Fruit fly (Drosophila melanogaster) whole organism, adult: ENCODE measurements around the gene Ids.
A peak's percentile ranks its signal among the peaks of the same experiment; 100 is the strongest.

Experiments
- CG11617 ChIP-seq: fragments of 200-800 bp; sonication (Bioruptor generic); optimal IDR thresholded peaks from 2 replicates; lab custom pipeline; 2017; ENCODE audit warnings: mild to moderate bottlenecking, missing biosample characterization, missing genetic modification reagents, missing genetic modification characterization
- CG12768 ChIP-seq: fragments of 200-800 bp; sonication (Bioruptor generic); optimal IDR thresholded peaks from 2 replicates; lab custom pipeline; 2017; ENCODE audit warnings: missing biosample characterization, missing genetic modification characterization, mild to moderate bottlenecking, moderate library complexity, missing genetic modification reagents
- CG14711 ChIP-seq: fragments of 200-800 bp; sonication (Bioruptor generic); optimal IDR thresholded peaks from 2 replicates; lab custom pipeline; 2018; ENCODE audit warnings: missing biosample characterization, mild to moderate bottlenecking, missing genetic modification characterization, moderate library complexity
- CG1620 ChIP-seq: fragments of 200-800 bp; sonication (Bioruptor generic); optimal IDR thresholded peaks from 2 replicates; lab custom pipeline; 2016; ENCODE audit warnings: missing biosample characterization, missing genetic modification characterization
- CG33017 ChIP-seq: fragments of 200-800 bp; sonication (Bioruptor generic); optimal IDR thresholded peaks from 2 replicates; lab custom pipeline; 2018; ENCODE audit warnings: missing biosample characterization, mild to moderate bottlenecking, missing genetic modification characterization, moderate library complexity
- CG5204 ChIP-seq: fragments of 200-800 bp; sonication (Bioruptor generic); optimal IDR thresholded peaks from 2 replicates; lab custom pipeline; 2016; ENCODE audit warnings: missing biosample characterization, missing genetic modification characterization
- CG7045 ChIP-seq: fragments of 200-800 bp; sonication (Bioruptor generic); optimal IDR thresholded peaks from 2 replicates; lab custom pipeline; 2017; ENCODE audit warnings: missing biosample characterization, mild to moderate bottlenecking, missing genetic modification characterization
- CG7101 ChIP-seq: fragments of 200-800 bp; sonication (Bioruptor generic); optimal IDR thresholded peaks from 2 replicates; lab custom pipeline; 2018; ENCODE audit warnings: missing biosample characterization, mild to moderate bottlenecking, missing genetic modification characterization, moderate library complexity
- Clk ChIP-seq: fragments of 200-800 bp; sonication (Bioruptor generic); optimal IDR thresholded peaks from 2 replicates; lab custom pipeline; 2017; ENCODE audit warnings: missing biosample characterization, missing genetic modification characterization
- Crg-1 ChIP-seq: fragments of 200-800 bp; sonication (Bioruptor generic); optimal IDR thresholded peaks from 2 replicates; lab custom pipeline; 2016; ENCODE audit warnings: missing biosample characterization, missing genetic modification characterization
- Hr96 ChIP-seq: fragments of 200-800 bp; sonication (Bioruptor generic); optimal IDR thresholded peaks from 2 replicates; lab custom pipeline; 2016; ENCODE audit warnings: missing biosample characterization, missing genetic modification characterization
- Mnt ChIP-seq: fragments of 200-800 bp; sonication (Bioruptor generic); optimal IDR thresholded peaks from 2 replicates; lab custom pipeline; 2016; ENCODE audit warnings: missing biosample characterization, mild to moderate bottlenecking, missing genetic modification characterization
- bab1 ChIP-seq: fragments of 200-800 bp; sonication (Bioruptor generic); optimal IDR thresholded peaks from 3 replicates; lab custom pipeline; 2019; ENCODE audit warnings: missing biosample characterization, mild to moderate bottlenecking, missing genetic modification characterization, moderate library complexity
- cic ChIP-seq: fragments of 200-800 bp; sonication (Bioruptor generic); optimal IDR thresholded peaks from 2 replicates; lab custom pipeline; 2017; ENCODE audit warnings: missing biosample characterization, mild to moderate bottlenecking, missing genetic modification characterization, moderate library complexity
- cnc ChIP-seq, 2 experiments: fragments of >200 bp; optimal IDR thresholded peaks; 2 replicates each; lab custom pipeline; 2017
- kay ChIP-seq: fragments of 200-800 bp; sonication (Bioruptor generic); peaks from one replicate; lab custom pipeline; 2016; ENCODE audit warnings: missing biosample characterization, missing genetic modification characterization, borderline replicate concordance
- ovo ChIP-seq: fragments of 200-800 bp; sonication (Bioruptor generic); optimal IDR thresholded peaks from 2 replicates; lab custom pipeline; 2016; ENCODE audit warnings: missing biosample characterization, missing genetic modification characterization
- pad ChIP-seq: fragments of 200-800 bp; sonication (Bioruptor generic); optimal IDR thresholded peaks from 3 replicates; lab custom pipeline; 2017; ENCODE audit warnings: missing biosample characterization, missing genetic modification characterization, mild to moderate bottlenecking, moderate library complexity, missing genetic modification reagents
- tj ChIP-seq: fragments of 200-800 bp; sonication (Bioruptor generic); optimal IDR thresholded peaks from 3 replicates; lab custom pipeline; 2017; ENCODE audit warnings: missing biosample characterization, mild to moderate bottlenecking, missing genetic modification characterization, moderate library complexity
- toe ChIP-seq: fragments of 200-800 bp; sonication (Bioruptor generic); optimal IDR thresholded peaks from 2 replicates; lab custom pipeline; 2016; ENCODE audit warnings: missing biosample characterization, missing genetic modification characterization

Ids gene

DNA sequence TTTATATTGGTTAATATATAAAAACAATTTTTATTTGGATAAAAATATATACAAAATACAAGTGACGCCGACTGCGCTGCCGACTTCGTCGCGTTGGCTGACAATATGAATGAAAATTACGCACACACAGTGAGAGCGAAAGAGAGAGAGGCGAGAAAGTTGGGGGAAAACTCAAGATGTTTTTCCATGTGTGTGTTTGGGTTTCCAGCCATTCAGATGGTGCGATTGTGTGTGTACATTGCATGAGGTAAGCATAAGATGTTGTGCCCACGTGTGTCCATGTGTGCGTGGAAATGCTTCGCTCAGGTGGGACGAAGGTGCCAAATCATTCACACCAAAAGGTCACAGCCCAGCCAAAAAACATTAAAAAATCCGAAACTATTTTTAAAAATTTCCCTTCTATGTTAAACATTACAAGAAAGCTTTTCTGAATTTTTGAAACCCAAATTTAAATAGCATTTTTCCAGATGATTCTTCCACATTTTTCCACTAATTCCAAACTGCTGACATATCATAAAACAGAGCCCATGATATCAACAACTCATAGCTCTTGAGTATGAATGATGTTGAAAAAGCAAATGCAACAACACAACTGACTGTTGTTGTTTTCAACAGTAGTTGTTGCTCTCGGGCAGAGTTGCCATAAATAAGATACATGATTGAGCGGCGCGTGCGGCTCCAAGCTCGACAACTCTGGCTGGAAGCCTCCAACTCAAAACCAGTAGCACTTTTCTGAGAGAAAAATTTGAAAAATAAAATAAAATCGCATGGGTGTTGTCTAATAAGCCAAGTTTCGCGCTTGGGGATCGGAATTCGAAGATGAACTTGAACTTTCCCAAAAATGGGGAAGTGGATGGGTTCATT, 41.5 kb downstream of the Ids start:
- TF ChIP-seq CG14711 (tag; lab: Kevin White, UChicago) (peak; percentile 91), CG1620 (no peak), kay (peak; percentile 35)

DNA sequence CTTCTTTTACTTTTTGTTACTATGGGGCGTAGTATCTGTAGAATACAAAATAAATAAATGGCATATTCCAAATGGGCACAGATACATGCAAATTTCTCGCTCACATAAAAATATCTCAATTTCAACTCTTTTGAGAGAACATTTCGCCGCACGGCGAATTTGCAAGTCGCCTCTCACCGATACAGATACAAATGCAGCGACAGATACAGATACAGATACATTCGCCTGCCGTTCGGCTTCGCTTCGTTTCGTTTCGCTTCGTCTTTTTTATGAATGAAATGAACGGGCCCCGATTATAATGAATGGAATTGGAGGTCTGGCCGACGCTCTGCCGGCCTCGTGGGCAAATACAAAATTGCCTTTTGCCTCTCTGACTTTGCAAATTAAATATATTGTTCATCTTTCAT, 42.2 kb downstream of the Ids start:
- TF ChIP-seq Hr96 (no peak), tj (peak; percentile 71), CG7045 (GFP tag; lab: Kevin White, UChicago) (no peak), CG7101 (tag; lab: Kevin White, UChicago) (no peak), Mnt (GFP tag; lab: Kevin White, UChicago) (peak; percentile 24), Clk (GFP tag; lab: Kevin White, UChicago) (no peak), Crg-1 (GFP tag; lab: Kevin White, UChicago) (no peak), cic (GFP tag; lab: Kevin White, UChicago) (peak; percentile 100), CG5204 (GFP tag; lab: Kevin White, UChicago) (no peak), ovo (GFP tag; lab: Kevin White, UChicago) (no peak), CG1620 (no peak), kay (no peak), bab1 (GFP tag; lab: Kevin White, UChicago) (no peak), CG33017 (tag; lab: Kevin White, UChicago) (peak; percentile 10), pad (GFP tag; lab: Kevin White, UChicago) (no peak), CG12768 (GFP tag; lab: Kevin White, UChicago) (no peak), cnc (optimal IDR thresholded peaks at IDR 0.05; lab: Kevin White, UChicago) (no peak), toe (GFP tag; lab: Kevin White, UChicago) (no peak), CG11617 (GFP tag; lab: Kevin White, UChicago) (no peak), CG14711 (tag; lab: Kevin White, UChicago) (peak; percentile 26)

DNA sequence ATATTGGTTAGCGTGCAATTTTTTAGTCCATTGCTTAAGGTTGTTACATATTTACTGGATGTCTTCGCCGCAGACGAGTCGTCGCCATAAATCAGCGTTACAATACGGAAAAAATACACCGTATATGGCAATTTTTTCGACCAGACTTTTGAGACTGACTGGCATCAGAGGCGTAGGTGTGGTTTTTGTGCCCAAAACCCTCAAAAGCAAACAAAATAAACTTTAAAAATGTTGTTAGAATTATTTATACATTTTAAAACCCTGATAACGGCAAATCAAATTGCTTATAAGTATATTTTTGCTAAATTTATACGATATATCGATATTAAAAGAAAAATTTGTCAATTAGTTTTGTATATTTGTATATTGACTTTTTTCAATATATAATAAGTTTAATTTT, 42.6 kb downstream of the Ids start:
- TF ChIP-seq toe (GFP tag; lab: Kevin White, UChicago), result no peak
- no peak for TF ChIP-seq kay
- no peak for TF ChIP-seq pad (GFP tag; lab: Kevin White, UChicago)
- TF ChIP-seq Hr96, result no peak
- no peak for TF ChIP-seq bab1 (GFP tag; lab: Kevin White, UChicago)
- no peak for TF ChIP-seq CG14711 (tag; lab: Kevin White, UChicago)
- no peak for TF ChIP-seq tj
- TF ChIP-seq CG33017 (tag; lab: Kevin White, UChicago), result no peak
- TF ChIP-seq Mnt (GFP tag; lab: Kevin White, UChicago), result no peak
- no peak for TF ChIP-seq cnc (optimal IDR thresholded peaks at IDR 0.05; lab: Kevin White, UChicago)
- no peak for TF ChIP-seq CG12768 (GFP tag; lab: Kevin White, UChicago)
- TF ChIP-seq CG7045 (GFP tag; lab: Kevin White, UChicago), result no peak
- TF ChIP-seq CG5204 (GFP tag; lab: Kevin White, UChicago), result no peak
- no peak for TF ChIP-seq CG7101 (tag; lab: Kevin White, UChicago)
- TF ChIP-seq Crg-1 (GFP tag; lab: Kevin White, UChicago), result no peak

DNA sequence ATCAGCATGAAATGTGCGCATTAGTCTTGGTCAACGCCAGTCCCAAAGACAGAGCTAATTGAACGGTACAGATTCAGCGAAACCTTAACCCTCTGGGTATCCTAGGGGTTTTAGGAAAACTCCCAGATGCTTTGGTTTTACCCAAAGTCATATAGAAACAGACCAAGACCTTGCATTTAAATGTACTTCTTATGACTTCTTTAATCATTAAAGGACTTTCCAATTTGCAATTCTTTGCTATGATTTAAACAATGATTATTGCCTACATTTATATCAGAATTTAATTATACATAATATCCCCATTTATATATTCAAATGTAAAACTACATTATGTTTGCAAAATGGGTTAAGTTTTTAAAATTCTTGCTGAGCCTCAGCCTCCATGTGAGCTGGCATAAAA, 44.9 kb downstream of the Ids start:
- TF ChIP-seq kay (no peak), tj (peak; percentile 8), CG33017 (tag; lab: Kevin White, UChicago) (no peak), CG12768 (GFP tag; lab: Kevin White, UChicago) (no peak), pad (GFP tag; lab: Kevin White, UChicago) (no peak), Clk (GFP tag; lab: Kevin White, UChicago) (no peak), CG14711 (tag; lab: Kevin White, UChicago) (no peak), cic (GFP tag; lab: Kevin White, UChicago) (no peak), CG7045 (GFP tag; lab: Kevin White, UChicago) (no peak)

DNA sequence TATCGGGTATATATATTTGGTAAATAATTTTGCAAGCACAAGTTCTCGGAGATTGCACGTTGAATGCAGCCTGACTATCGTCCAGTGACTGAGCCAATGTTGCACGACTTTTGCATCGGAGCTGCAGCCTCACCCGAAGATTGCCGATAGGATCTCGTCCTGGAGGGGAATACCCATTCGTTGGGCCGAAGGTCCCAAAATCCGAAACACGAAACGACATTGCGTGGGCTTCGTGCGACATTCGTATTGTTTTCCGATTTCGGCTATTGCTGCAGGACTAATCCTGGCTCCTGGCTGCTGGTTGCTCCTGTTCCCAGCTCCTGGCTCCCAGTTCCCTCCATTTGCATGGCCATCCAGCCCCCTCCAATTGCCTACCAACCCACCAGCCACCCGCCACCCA, 46.8 kb downstream of the Ids start, which contains the start of gene sty:
TSS of gene sty (minus strand) at position 90 of the 400 bp plus-strand sequence.
- TF ChIP-seq CG33017 (tag; lab: Kevin White, UChicago) (no peak), pad (GFP tag; lab: Kevin White, UChicago) (peak; percentile 86), kay (no peak), toe (GFP tag; lab: Kevin White, UChicago) (no peak), Hr96 (no peak), cic (GFP tag; lab: Kevin White, UChicago) (no peak)

DNA sequence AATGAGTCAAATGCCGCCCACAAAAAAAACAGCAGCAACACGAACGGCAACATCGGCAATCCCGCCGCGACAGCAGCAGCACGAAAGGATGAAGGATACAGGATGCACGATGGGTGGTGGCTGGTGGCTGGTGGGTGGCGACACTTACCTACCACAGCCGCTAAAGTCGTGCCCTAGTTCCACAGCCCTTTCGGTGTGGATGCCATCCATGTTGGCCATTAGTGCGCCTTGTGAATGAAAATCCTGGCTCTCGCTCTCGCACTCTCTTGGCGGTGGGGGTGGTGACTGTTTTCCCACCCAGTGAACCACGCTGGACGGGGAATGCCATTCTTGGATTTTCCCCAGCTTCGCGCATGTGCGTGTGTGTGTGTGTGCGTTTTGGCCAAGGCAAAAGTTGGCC, 49.0 kb downstream of the Ids start:
- TF ChIP-seq pad (GFP tag; lab: Kevin White, UChicago), result peak; percentile 41
- TF ChIP-seq CG14711 (tag; lab: Kevin White, UChicago), result no peak
